Fruit fly (Drosophila melanogaster): ENCODE measurements around the gene CG4213.

The CG4213 gene

dm6 chr2L:440638-441454, 38.8 kb upstream of the CG4213 start (continued):
- TF ChIP-seq z (GFP tag; IDR thresholded peaks at IDR 0.05) (no peak), CG6689 (GFP tag; IDR thresholded peaks at IDR 0.05) (peak; percentile 58), aop (GFP tag; IDR thresholded peaks at IDR 0.05) (no peak), tup (GFP tag; optimal IDR thresholded peaks at IDR 0.05) (no peak), Optix (GFP tag; IDR thresholded peaks at IDR 0.05) (peak; percentile 29; the same call in 1 of the 3 replicates), fu2 (GFP tag; optimal IDR thresholded peaks at IDR 0.05) (no peak), Doc2 (GFP tag; IDR thresholded peaks at IDR 0.05) (no peak), CG15479 (GFP tag; optimal IDR thresholded peaks at IDR 0.05) (no peak), CG34422 (GFP tag; IDR thresholded peaks at IDR 0.05) (no peak), dimm (GFP tag; IDR thresholded peaks at IDR 0.05) (no peak), chm (GFP tag; IDR thresholded peaks at IDR 0.05) (0 out of 2 replicates have a peak, but pooled peaks have one; percentile 26), ems (GFP tag; optimal IDR thresholded peaks at IDR 0.05) (no peak), CkIIα-i1 (GFP tag; IDR thresholded peaks at IDR 0.05) (no peak), CG1602 (GFP tag; optimal IDR thresholded peaks at IDR 0.05) (peak; percentile 42), otp (GFP tag; IDR thresholded peaks at IDR 0.05) (no peak), Dref (GFP tag; IDR thresholded peaks at IDR 0.05) (no peak), YL-1 (GFP tag; optimal IDR thresholded peaks at IDR 0.05) (no peak), CG31388 (GFP tag; optimal IDR thresholded peaks at IDR 0.05) (no peak), Hsf (GFP tag; optimal IDR thresholded peaks at IDR 0.05) (no peak), CG4404 (GFP tag; IDR thresholded peaks at IDR 0.05) (peak; percentile 70), ken (GFP tag; IDR thresholded peaks at IDR 0.05) (no peak), CG1024 (GFP tag; IDR thresholded peaks at IDR 0.05) (no peak), CG18599 (GFP tag; optimal IDR thresholded peaks at IDR 0.05) (no peak), Nf-YB (GFP tag; optimal IDR thresholded peaks at IDR 0.05) (peak; percentile 57), Dek (tag; optimal IDR thresholded peaks at IDR 0.05) (no peak), mirr (GFP tag; optimal IDR thresholded peaks at IDR 0.05) (no peak), Xbp1 (GFP tag; optimal IDR thresholded peaks at IDR 0.05) (peak; percentile 29), CG12155 (GFP tag; optimal IDR thresholded peaks at IDR 0.05) (no peak), chif (GFP tag; optimal IDR thresholded peaks at IDR 0.05) (no peak), Gug (GFP tag; IDR thresholded peaks at IDR 0.05) (no peak), Lpt (GFP tag; optimal IDR thresholded peaks at IDR 0.05) (no peak), CG18619 (GFP tag; optimal IDR thresholded peaks at IDR 0.05) (peak; percentile 9), schlank (tag; optimal IDR thresholded peaks at IDR 0.05) (no peak), Ravus (GFP tag; IDR thresholded peaks at IDR 0.05) (no peak), MBD-R2 (GFP tag; IDR thresholded peaks at IDR 0.05) (no peak), her (GFP tag; optimal IDR thresholded peaks at IDR 0.05) (no peak), mld (GFP tag; IDR thresholded peaks at IDR 0.05; ENCODE audit: partially characterized antibody) (no peak), CG1233 (GFP tag; optimal IDR thresholded peaks at IDR 0.05) (no peak), vnd (GFP tag; IDR thresholded peaks at IDR 0.05; ENCODE audit: partially characterized antibody) (no peak), Trl (optimal IDR thresholded peaks at IDR 0.05) (no peak), Trl (GFP tag; optimal IDR thresholded peaks at IDR 0.05) (no peak), nerfin-1 (tag; optimal IDR thresholded peaks at IDR 0.05) (no peak), CG7745 (tag; optimal IDR thresholded peaks at IDR 0.05) (no peak), CG11504 (tag; optimal IDR thresholded peaks at IDR 0.05) (peak; percentile 39), CG12391 (tag; optimal IDR thresholded peaks at IDR 0.05) (peak; percentile 74), E2f1 (GFP tag; IDR thresholded peaks at IDR 0.05) (no peak), kah (GFP tag; optimal IDR thresholded peaks at IDR 0.05) (no peak), CG8290 (GFP tag; optimal IDR thresholded peaks at IDR 0.05) (peak; percentile 8), CG8290 (tag; optimal IDR thresholded peaks at IDR 0.05) (no peak), ttk (GFP tag; IDR thresholded peaks at IDR 0.05) (no peak), CG11456 (GFP tag; IDR thresholded peaks at IDR 0.05) (no peak)

Data from whole organism, embryonic.